Worm (Caenorhabditis elegans) whole organism, young adult: Measurements from ENCODE around the gene cyp-13A4.

ENCODE experiments used
- C06A6.2 ChIP-seq: fragments of 200-800 bp; sonication (Bioruptor generic); conservative IDR thresholded peaks from 2 replicates; pipeline ENCODE4 v1.3.6; 2022; ENCODE audit warnings: missing genetic modification characterization, missing compliant biosample characterization
- F49E8.2 ChIP-seq: sonication (generic microtip); optimal IDR thresholded peaks from 3 replicates; lab custom pipeline; 2017; ENCODE audit warnings: missing genetic modification characterization, mild to moderate bottlenecking, missing compliant biosample characterization, antibody characterized with exemption, moderate library complexity; ENCODE audit not compliant: insufficient read depth
- ama-1 ChIP-seq, 3 experiments: fragments of 150-350 bp in 1 of 3; sonication (generic microtip) in 2 of 3; optimal IDR thresholded peaks; 2 replicates each; lab custom pipeline; 2014 to 2018; ENCODE audit warnings: missing biosample characterization in 2 of 3, missing genetic modification characterization in 2 of 3, missing genetic modification reagents in 2 of 3
- fkh-3 ChIP-seq: sonication (generic microtip); optimal IDR thresholded peaks from 2 replicates; lab custom pipeline; 2016; ENCODE audit warnings: mild to moderate bottlenecking, missing genetic modification characterization, missing compliant biosample characterization
- lin-26 ChIP-seq: fragments of 200-800 bp; sonication (Bioruptor generic); IDR thresholded peaks from 2 replicates; pipeline ENCODE4 v1.3.6; 2022; ENCODE audit warnings: missing genetic modification reagents, missing genetic modification characterization, missing compliant biosample characterization
- somi-1 ChIP-seq: fragments of 200-800 bp; sonication (Bioruptor generic); optimal IDR thresholded peaks from 2 replicates; lab custom pipeline; 2018; ENCODE audit warnings: mild to moderate bottlenecking, missing genetic modification characterization, missing compliant biosample characterization
- tbp1 ChIP-seq: fragments of 200-800 bp; sonication (Bioruptor generic); optimal IDR thresholded peaks from 2 replicates; lab custom pipeline; 2018; ENCODE audit warnings: mild to moderate bottlenecking, missing genetic modification characterization, missing compliant biosample characterization
- unc-62 ChIP-seq: fragments of 150-350 bp; optimal IDR thresholded peaks from 2 replicates; lab custom pipeline; 2014; ENCODE audit warnings: missing biosample characterization, missing genetic modification reagents, missing genetic modification characterization

ce11 chrII:9752278-9752677 is 45.3 kb downstream of the cyp-13A4 start:
- TF ChIP-seq fkh-3 (no peak), tbp1 (GFP tag; lab: Kevin White, UChicago) (no peak), F49E8.2 (tag; lab: Kevin White, UChicago) (no peak), unc-62 (GFP tag; lab: Kevin White, UChicago) (no peak), ama-1 (optimal IDR thresholded peaks at IDR 0.05; lab: Kevin White, UChicago) (no peak), ama-1 (GFP tag; optimal IDR thresholded peaks at IDR 0.05; lab: Kevin White, UChicago) (no peak), C06A6.2 (GFP tag; lab: Robert Waterston, UW) (no peak), somi-1 (GFP tag; lab: Kevin White, UChicago) (no peak), lin-26 (GFP tag; lab: Robert Waterston, UW) (no peak)
